Worm (Caenorhabditis elegans) whole organism, L2 larva: ENCODE results near the gene dnj-24.

Experiments
- R02D3.7 ChIP-seq: fragments of 150-350 bp; optimal IDR thresholded peaks from 2 replicates; lab custom pipeline; 2014; ENCODE audit warnings: missing biosample characterization, missing genetic modification characterization
- ceh-82 ChIP-seq: fragments of 150-350 bp; optimal IDR thresholded peaks from 2 replicates; lab custom pipeline; 2014; ENCODE audit warnings: missing biosample characterization, missing genetic modification characterization
- lin-11 ChIP-seq: fragments of 150-350 bp; sonication (generic microtip); optimal IDR thresholded peaks from 2 replicates; lab custom pipeline; 2014; ENCODE audit warnings: missing biosample characterization, missing genetic modification characterization, inconsistent platforms, mixed read lengths
- nhr-11 ChIP-seq: fragments of 150-350 bp; optimal IDR thresholded peaks from 2 replicates; lab custom pipeline; 2014; ENCODE audit warnings: missing biosample characterization, missing genetic modification characterization
- nhr-6 ChIP-seq: fragments of 150-350 bp; optimal IDR thresholded peaks from 2 replicates; lab custom pipeline; 2014; ENCODE audit warnings: missing biosample characterization, missing genetic modification characterization
- ztf-1 ChIP-seq: fragments of 200-800 bp; sonication (Bioruptor generic); conservative IDR thresholded peaks from 2 replicates; pipeline ENCODE4 v1.3.6; 2022; ENCODE audit warnings: missing genetic modification characterization, missing compliant biosample characterization

DNA sequence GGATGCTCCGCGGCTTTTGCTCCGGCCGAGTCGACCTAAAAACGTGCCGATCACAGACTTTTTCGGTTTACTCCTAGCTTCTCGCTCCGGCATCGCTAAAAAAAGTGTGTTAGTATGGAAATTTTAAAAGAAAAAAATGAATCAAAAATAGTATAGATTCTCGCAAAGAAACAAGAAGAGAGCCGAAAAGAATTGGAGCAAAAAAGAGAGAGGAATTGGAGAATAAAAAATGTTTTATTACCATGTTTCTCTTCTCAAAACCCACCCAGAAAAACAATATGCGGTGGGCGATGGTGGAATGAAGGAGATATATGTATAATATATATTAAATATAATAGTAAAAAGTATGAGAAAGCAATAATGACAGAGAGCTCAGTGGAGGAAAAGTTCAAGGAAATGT is 16.7 kb upstream of the dnj-24 start, which contains the start of gene W03A5.6:
- no peak for TF ChIP-seq lin-11 (tag; lab: Kevin White, UChicago)
- no peak for TF ChIP-seq R02D3.7 (tag; lab: Kevin White, UChicago)
- TF ChIP-seq nhr-11 (tag; lab: Kevin White, UChicago): no peak
- no peak for TF ChIP-seq ceh-82
- no peak for TF ChIP-seq ztf-1
- TF ChIP-seq nhr-6 (tag; lab: Kevin White, UChicago): no peak
